Worm (Caenorhabditis elegans) whole organism, late embryonic: ENCODE results near the gene Y53F4B.11.

Source experiments
- C38D4.7 ChIP-seq: fragments of 200-800 bp; sonication (Bioruptor generic); optimal IDR thresholded peaks from 2 replicates; lab custom pipeline; 2018; ENCODE audit warnings: mild to moderate bottlenecking, missing genetic modification characterization, moderate library complexity, missing compliant biosample characterization
- F13H6.1 ChIP-seq: sonication (generic microtip); optimal IDR thresholded peaks from 2 replicates; lab custom pipeline; 2016; ENCODE audit warnings: missing genetic modification characterization, missing compliant biosample characterization
- K02D7.2 ChIP-seq: sonication (generic microtip); optimal IDR thresholded peaks from 2 replicates; lab custom pipeline; 2017; ENCODE audit warnings: mild to moderate bottlenecking, missing genetic modification characterization, missing compliant biosample characterization
- K09A11.1 ChIP-seq: sonication (generic microtip); optimal IDR thresholded peaks from 2 replicates; lab custom pipeline; 2017; ENCODE audit warnings: antibody characterized with exemption, mild to moderate bottlenecking, missing genetic modification characterization, missing compliant biosample characterization; ENCODE audit not compliant: insufficient read depth
- T23F11.4 ChIP-seq: fragments of 200-800 bp; sonication (Bioruptor generic); optimal IDR thresholded peaks from 2 replicates; lab custom pipeline; 2018; ENCODE audit warnings: mild to moderate bottlenecking, missing genetic modification characterization, missing compliant biosample characterization
- ahr-1 ChIP-seq: sonication (generic microtip); optimal IDR thresholded peaks from 2 replicates; lab custom pipeline; 2016; ENCODE audit warnings: missing genetic modification characterization, missing compliant biosample characterization
- ceh-18 ChIP-seq: sonication (generic microtip); optimal IDR thresholded peaks from 2 replicates; lab custom pipeline; 2016; ENCODE audit warnings: missing genetic modification characterization, missing compliant biosample characterization
- ceh-24 ChIP-seq: sonication (generic microtip); optimal IDR thresholded peaks from 2 replicates; lab custom pipeline; 2016; ENCODE audit warnings: mild to moderate bottlenecking, missing genetic modification characterization, missing compliant biosample characterization
- ceh-30 ChIP-seq: fragments of 150-350 bp; optimal IDR thresholded peaks from 2 replicates; lab custom pipeline; 2014; ENCODE audit warnings: missing biosample characterization, missing genetic modification characterization
- ceh-34 ChIP-seq: sonication (generic microtip); optimal IDR thresholded peaks from 2 replicates; lab custom pipeline; 2016; ENCODE audit warnings: mild to moderate bottlenecking, missing genetic modification characterization, missing compliant biosample characterization
- ceh-45 ChIP-seq: fragments of 200-800 bp; sonication (Bioruptor generic); IDR thresholded peaks from 2 replicates; pipeline ENCODE4 v1.3.6; 2022; ENCODE audit warnings: missing genetic modification reagents, missing genetic modification characterization, missing compliant biosample characterization
- ceh-6 ChIP-seq: fragments of 200-800 bp; sonication (Bioruptor generic); optimal IDR thresholded peaks from 2 replicates; lab custom pipeline; 2018; ENCODE audit warnings: mild to moderate bottlenecking, missing genetic modification characterization, missing compliant biosample characterization
- ceh-9 ChIP-seq: sonication (generic microtip); optimal IDR thresholded peaks from 2 replicates; lab custom pipeline; 2016; ENCODE audit warnings: mild to moderate bottlenecking, missing genetic modification characterization, inconsistent platforms, missing compliant biosample characterization
- dmd-4 ChIP-seq: sonication (generic microtip); optimal IDR thresholded peaks from 2 replicates; lab custom pipeline; 2016; ENCODE audit warnings: borderline replicate concordance, missing genetic modification characterization, missing compliant biosample characterization
- fkh-6 ChIP-seq: sonication (generic microtip); optimal IDR thresholded peaks from 2 replicates; lab custom pipeline; 2016; ENCODE audit warnings: missing genetic modification characterization, missing compliant biosample characterization
- gmeb-2 ChIP-seq: sonication (generic microtip); optimal IDR thresholded peaks from 2 replicates; lab custom pipeline; 2016; ENCODE audit warnings: missing genetic modification characterization, inconsistent platforms, missing compliant biosample characterization
- hlh-15 ChIP-seq: sonication (generic microtip); optimal IDR thresholded peaks from 2 replicates; lab custom pipeline; 2016; ENCODE audit warnings: missing genetic modification characterization, missing compliant biosample characterization
- hlh-30 ChIP-seq: sonication (generic microtip); optimal IDR thresholded peaks from 2 replicates; lab custom pipeline; 2017; ENCODE audit warnings: antibody characterized with exemption, missing genetic modification characterization, missing compliant biosample characterization; ENCODE audit not compliant: insufficient read depth
- hlh-6 ChIP-seq: sonication (generic microtip); optimal IDR thresholded peaks from 2 replicates; lab custom pipeline; 2016; ENCODE audit warnings: missing genotype, missing genetic modification characterization, missing compliant biosample characterization
- madf-2 ChIP-seq: sonication (generic microtip); optimal IDR thresholded peaks from 2 replicates; lab custom pipeline; 2017; ENCODE audit warnings: missing genetic modification characterization, missing compliant biosample characterization
- nfya-1 ChIP-seq: sonication (generic microtip); optimal IDR thresholded peaks from 2 replicates; lab custom pipeline; 2017; ENCODE audit warnings: missing genetic modification characterization, mild to moderate bottlenecking, missing compliant biosample characterization, antibody characterized with exemption, moderate library complexity
- npax-4 ChIP-seq: sonication (generic microtip); optimal IDR thresholded peaks from 2 replicates; lab custom pipeline; 2016; ENCODE audit warnings: missing genetic modification characterization, missing compliant biosample characterization
- odd-2 ChIP-seq: sonication (generic microtip); optimal IDR thresholded peaks from 2 replicates; lab custom pipeline; 2017; ENCODE audit warnings: antibody characterized with exemption, mild to moderate bottlenecking, missing genetic modification characterization, missing compliant biosample characterization
- pat-9 ChIP-seq: fragments of 200-800 bp; sonication (Bioruptor generic); optimal IDR thresholded peaks from 2 replicates; lab custom pipeline; 2018; ENCODE audit warnings: mild to moderate bottlenecking, missing genetic modification characterization, moderate library complexity, missing compliant biosample characterization
- pqm-1 ChIP-seq: sonication (generic microtip); optimal IDR thresholded peaks from 2 replicates; lab custom pipeline; 2016; ENCODE audit warnings: missing genetic modification characterization, missing compliant biosample characterization
- pros-1 ChIP-seq: fragments of 150-350 bp; optimal IDR thresholded peaks from 2 replicates; lab custom pipeline; 2014; ENCODE audit warnings: missing biosample characterization, missing genetic modification reagents, missing genetic modification characterization
- sox-2 ChIP-seq: fragments of 200-800 bp; sonication (Bioruptor generic); IDR thresholded peaks from 2 replicates; pipeline ENCODE4 v1.3.6; 2022; ENCODE audit warnings: missing genetic modification reagents, missing genetic modification characterization, missing compliant biosample characterization
- sox-4 ChIP-seq: sonication (generic microtip); optimal IDR thresholded peaks from 2 replicates; lab custom pipeline; 2017; ENCODE audit warnings: mild to moderate bottlenecking, missing genetic modification characterization, inconsistent platforms, missing compliant biosample characterization
- tbx-2 ChIP-seq: sonication (generic microtip); optimal IDR thresholded peaks from 2 replicates; lab custom pipeline; 2016; ENCODE audit warnings: missing genetic modification characterization, missing compliant biosample characterization
- ttx-3 ChIP-seq: sonication (generic microtip); optimal IDR thresholded peaks from 2 replicates; lab custom pipeline; 2016; ENCODE audit warnings: missing genetic modification reagents, missing genetic modification characterization, missing compliant biosample characterization
- unc-3 ChIP-seq, 2 experiments: fragments of 200-800 bp in 1 of 2; sonication (Bioruptor generic) in 1 of 2; sonication (generic microtip) in 1 of 2; conservative IDR thresholded peaks in 1 of 2; optimal IDR thresholded peaks in 1 of 2; 2 replicates each; pipeline versions ENCODE4 v1.3.6 to Lab custom; 2016 to 2022; ENCODE audit warnings: missing compliant biosample characterization in 2 of 2, missing genetic modification characterization in 2 of 2, missing genetic modification reagents in 1 of 2
- zip-5 ChIP-seq: sonication (generic microtip); optimal IDR thresholded peaks from 2 replicates; lab custom pipeline; 2016; ENCODE audit warnings: missing genetic modification characterization, missing compliant biosample characterization
- ztf-16 ChIP-seq: sonication (generic microtip); optimal IDR thresholded peaks from 2 replicates; lab custom pipeline; 2017; ENCODE audit warnings: missing genetic modification characterization, missing compliant biosample characterization

Y53F4B.11 gene

DNA sequence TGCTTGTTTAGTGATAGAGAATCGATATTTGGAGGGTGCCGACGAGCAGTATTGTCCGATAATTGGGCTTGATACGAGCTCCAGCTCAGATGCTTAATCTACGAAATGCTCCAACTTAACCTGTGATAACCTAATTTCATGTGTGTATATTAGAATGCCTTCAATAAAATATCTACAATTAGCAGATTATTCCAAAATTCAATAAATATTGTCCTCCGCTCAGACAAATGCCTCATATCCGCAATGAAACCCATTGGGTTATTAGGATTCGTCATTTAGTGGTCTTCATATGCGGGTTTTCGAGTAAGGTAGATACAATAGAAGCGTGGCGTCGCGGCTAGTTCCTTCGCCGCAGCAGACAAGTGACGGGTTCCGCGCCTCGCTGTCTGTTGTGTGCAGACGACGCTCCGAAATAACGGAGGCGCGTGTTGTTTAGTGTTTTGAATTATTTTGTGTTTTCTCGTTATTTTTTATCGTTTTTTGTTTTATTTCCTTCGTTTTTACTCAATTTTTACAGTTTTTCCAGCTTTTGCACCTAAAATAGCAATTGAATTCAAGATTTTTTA lies 15.1 kb downstream of the Y53F4B.11 start, which contains the start of gene cmtr-1 (continued):
- TF ChIP-seq hlh-6 (no peak), ceh-24 (no peak), hlh-30 (tag; lab: Kevin White, UChicago) (peak; percentile 69), pqm-1 (tag; lab: Kevin White, UChicago) (no peak), ceh-18 (peak; percentile 82), F13H6.1 (tag; lab: Kevin White, UChicago) (no peak), ttx-3 (tag; lab: Kevin White, UChicago) (no peak), T23F11.4 (GFP tag; lab: Kevin White, UChicago) (peak; percentile 12), K09A11.1 (tag; lab: Kevin White, UChicago) (peak; percentile 4), ceh-45 (GFP tag; lab: Robert Waterston, UW) (no peak), unc-3 (GFP tag; conservative IDR thresholded peaks at IDR 0.05; lab: Robert Waterston, UW) (no peak), unc-3 (tag; optimal IDR thresholded peaks at IDR 0.05; lab: Kevin White, UChicago) (peak; percentile 39), sox-4 (tag; lab: Kevin White, UChicago) (no peak)

DNA sequence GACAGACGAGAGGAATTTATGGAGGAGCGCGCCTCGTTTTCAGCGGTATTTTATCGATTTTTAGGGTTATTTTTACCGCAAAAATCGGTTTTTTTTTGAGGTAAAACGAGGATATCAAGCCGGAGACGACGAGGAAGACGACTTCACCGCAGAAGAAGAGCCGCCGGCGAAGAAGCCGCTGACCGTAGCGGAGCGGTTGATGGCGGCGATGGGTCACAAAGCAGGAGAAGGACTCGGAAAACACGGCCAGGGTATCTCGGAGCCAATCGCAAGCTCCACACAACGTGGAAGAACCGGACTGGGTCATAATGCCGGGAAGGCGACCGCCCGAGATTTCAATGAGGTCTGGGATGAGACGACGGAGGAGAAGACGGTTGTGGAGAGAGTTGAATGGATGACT lies 15.8 kb downstream of the Y53F4B.11 start:
- TF ChIP-seq fkh-6 (tag; lab: Kevin White, UChicago), result no peak

DNA sequence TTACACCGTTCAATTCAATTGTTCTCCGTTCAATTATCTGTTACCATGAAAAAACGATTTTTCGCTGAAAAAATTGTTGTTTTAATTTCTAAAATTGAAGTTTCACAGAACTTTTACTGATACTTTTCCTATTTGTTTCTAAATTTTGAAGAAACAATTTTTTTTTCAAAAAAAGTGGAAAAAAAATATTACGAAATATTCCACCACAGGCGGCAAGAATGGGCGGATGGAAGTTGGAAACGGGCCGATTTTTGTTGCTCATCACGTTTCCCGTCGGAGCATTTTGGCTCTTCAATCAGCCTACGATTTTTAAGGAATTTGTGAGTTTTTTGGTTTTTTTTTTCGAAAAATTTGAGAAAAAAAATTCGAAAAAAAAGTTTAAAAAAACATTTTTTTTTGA lies 27.2 kb downstream of the Y53F4B.11 start, which contains the start of gene Y53F4B.14:
Gene Y53F4B.14, plus strand, starts transcription at position 210 of the 400 bp plus-strand sequence.
- TF ChIP-seq T23F11.4 (GFP tag; lab: Kevin White, UChicago), result no peak
- TF ChIP-seq gmeb-2, result no peak
- TF ChIP-seq ceh-9 (tag; lab: Kevin White, UChicago), result no peak
- TF ChIP-seq K02D7.2 (tag; lab: Kevin White, UChicago), result no peak
- TF ChIP-seq pat-9 (tag; lab: Kevin White, UChicago), result no peak
- TF ChIP-seq zip-5, result no peak
- no peak for TF ChIP-seq fkh-6 (tag; lab: Kevin White, UChicago)
- no peak for TF ChIP-seq sox-2
- TF ChIP-seq, all 69 proteins: peak for 0

DNA sequence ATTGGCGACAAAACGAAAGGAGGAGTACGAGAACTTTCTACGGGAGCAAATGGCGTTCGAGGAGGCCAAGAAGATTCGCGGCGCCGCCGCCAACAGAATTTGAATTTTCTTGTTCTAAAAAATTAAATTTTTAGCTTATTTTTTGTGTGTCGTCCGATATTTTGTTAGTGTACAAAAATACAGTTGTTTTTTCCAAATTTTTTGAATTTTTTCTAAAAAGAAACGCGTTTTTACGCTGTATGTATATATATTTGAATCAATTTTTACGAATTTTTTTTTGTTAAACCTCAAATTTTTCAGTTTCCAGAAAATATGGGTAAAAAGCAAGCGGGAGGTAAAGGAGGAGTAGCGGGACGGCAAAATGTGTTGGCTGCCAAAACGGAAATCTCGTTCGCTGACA lies 28.6 kb downstream of the Y53F4B.11 start, which contains the start of gene trip-4:
Gene trip-4, plus strand, starts transcription at position 301 of the 400 bp plus-strand sequence.
- TF ChIP-seq nfya-1 (tag; lab: Kevin White, UChicago) (no peak), madf-2 (tag; lab: Kevin White, UChicago) (no peak), ceh-9 (tag; lab: Kevin White, UChicago) (no peak), K02D7.2 (tag; lab: Kevin White, UChicago) (no peak), ceh-30 (tag; lab: Kevin White, UChicago) (no peak), pqm-1 (tag; lab: Kevin White, UChicago) (no peak), C38D4.7 (GFP tag; lab: Kevin White, UChicago) (no peak), hlh-15 (tag; lab: Kevin White, UChicago) (no peak), ceh-34 (tag; lab: Kevin White, UChicago) (no peak), T23F11.4 (GFP tag; lab: Kevin White, UChicago) (no peak), ahr-1 (tag; lab: Kevin White, UChicago) (no peak), pros-1 (tag; lab: Kevin White, UChicago) (no peak), ztf-16 (tag; lab: Kevin White, UChicago) (no peak), npax-4 (tag; lab: Kevin White, UChicago) (no peak), dmd-4 (tag; lab: Kevin White, UChicago) (no peak), tbx-2 (tag; lab: Kevin White, UChicago) (no peak), odd-2 (tag; lab: Kevin White, UChicago) (no peak), ceh-24 (no peak), ceh-6 (GFP tag; lab: Kevin White, UChicago) (no peak)
